Fruit fly (Drosophila melanogaster) whole organism, embryonic: ENCODE measurements around the gene Tengl1.

Experiments used
- ATbp ChIP-seq: fragments of 200-800 bp; sonication (Bioruptor generic); optimal IDR thresholded peaks from 2 replicates; lab custom pipeline; 2017; ENCODE audit warnings: missing biosample characterization, mild to moderate bottlenecking, missing genetic modification characterization, missing genetic modification reagents
- Abd-B ChIP-seq: fragments of 200-800 bp; sonication (Bioruptor generic); optimal IDR thresholded peaks from 2 replicates; lab custom pipeline; 2018; ENCODE audit warnings: missing biosample characterization, mild to moderate bottlenecking, missing genetic modification characterization, moderate library complexity
- BEAF-32 ChIP-seq: fragments of 200-800 bp; sonication (Bioruptor generic); optimal IDR thresholded peaks from 3 replicates; lab custom pipeline; 2017; ENCODE audit warnings: missing biosample characterization, missing genetic modification characterization, mild to moderate bottlenecking, moderate library complexity, missing genetic modification reagents
- BtbVII ChIP-seq: fragments of 200-800 bp; sonication (Bioruptor generic); optimal IDR thresholded peaks from 3 replicates; lab custom pipeline; 2017; ENCODE audit warnings: missing biosample characterization, mild to moderate bottlenecking, missing genetic modification characterization
- CG10147 ChIP-seq: fragments of 200-800 bp; sonication (Bioruptor generic); optimal IDR thresholded peaks from 2 replicates; lab custom pipeline; 2019; ENCODE audit warnings: missing biosample characterization, mild to moderate bottlenecking, missing genetic modification characterization, moderate library complexity
- CG11504 ChIP-seq: fragments of 200-800 bp; sonication (Bioruptor generic); optimal IDR thresholded peaks from 3 replicates; lab custom pipeline; 2019; ENCODE audit warnings: missing biosample characterization, mild to moderate bottlenecking, missing genetic modification characterization, moderate library complexity
- CG12299 ChIP-seq: fragments of 200-800 bp; sonication (Bioruptor generic); optimal IDR thresholded peaks from 2 replicates; lab custom pipeline; 2018; ENCODE audit warnings: missing biosample characterization, mild to moderate bottlenecking, missing genetic modification characterization
- CG14014 ChIP-seq: fragments of 200-800 bp; sonication (Bioruptor generic); IDR thresholded peaks from 2 replicates; pipeline ENCODE4 v1.3.6; 2022; ENCODE audit warnings: missing biosample characterization, missing genetic modification characterization
- CG14667 ChIP-seq: fragments of 200-800 bp; sonication (Bioruptor generic); IDR thresholded peaks from 2 replicates; pipeline ENCODE4 v1.3.6; 2022; ENCODE audit warnings: missing biosample characterization, missing genetic modification characterization
- CG1529 ChIP-seq: fragments of 200-800 bp; sonication (Bioruptor generic); optimal IDR thresholded peaks from 3 replicates; lab custom pipeline; 2018; ENCODE audit warnings: missing biosample characterization, missing genetic modification characterization
- CG17328 ChIP-seq: fragments of 200-800 bp; sonication (Bioruptor generic); IDR thresholded peaks from 2 replicates; pipeline ENCODE4 v1.3.6; 2022; ENCODE audit warnings: missing biosample characterization, missing genetic modification characterization
- CG17912 ChIP-seq: fragments of 200-800 bp; sonication (Bioruptor generic); optimal IDR thresholded peaks from 2 replicates; lab custom pipeline; 2018; ENCODE audit warnings: missing biosample characterization, mild to moderate bottlenecking, missing genetic modification characterization
- CG2199 ChIP-seq: fragments of 200-800 bp; sonication (Bioruptor generic); IDR thresholded peaks from 3 replicates; pipeline ENCODE4 v1.3.6; 2022; ENCODE audit warnings: missing biosample characterization, missing genetic modification characterization
- CG4617 ChIP-seq: fragments of 200-800 bp; sonication (Bioruptor generic); optimal IDR thresholded peaks from 3 replicates; lab custom pipeline; 2016; ENCODE audit warnings: missing biosample characterization, missing genetic modification characterization, borderline replicate concordance
- CG6854 ChIP-seq: fragments of 200-800 bp; sonication (Bioruptor generic); optimal IDR thresholded peaks from 3 replicates; lab custom pipeline; 2017; ENCODE audit warnings: missing biosample characterization, mild to moderate bottlenecking, missing genetic modification characterization
- CG7556 ChIP-seq: fragments of 200-800 bp; sonication (Bioruptor generic); optimal IDR thresholded peaks from 2 replicates; lab custom pipeline; 2017; ENCODE audit warnings: missing biosample characterization, mild to moderate bottlenecking, missing genetic modification characterization
- CG7745 ChIP-seq: fragments of 200-800 bp; sonication (Bioruptor generic); optimal IDR thresholded peaks from 2 replicates; lab custom pipeline; 2018; ENCODE audit warnings: missing biosample characterization, mild to moderate bottlenecking, missing genetic modification characterization, moderate library complexity
- CG7963 ChIP-seq: fragments of 200-800 bp; sonication (Bioruptor generic); IDR thresholded peaks from 3 replicates; pipeline ENCODE4 v1.3.6; 2022; ENCODE audit warnings: missing biosample characterization, missing genetic modification characterization; ENCODE audit not compliant: partially characterized antibody
- CG8281 ChIP-seq: fragments of 200-800 bp; sonication (Bioruptor generic); optimal IDR thresholded peaks from 2 replicates; lab custom pipeline; 2018; ENCODE audit warnings: missing biosample characterization, mild to moderate bottlenecking, missing genetic modification characterization, moderate library complexity
- CG8388 ChIP-seq: fragments of 200-800 bp; sonication (Bioruptor generic); optimal IDR thresholded peaks from 2 replicates; lab custom pipeline; 2019; ENCODE audit warnings: missing biosample characterization, mild to moderate bottlenecking, missing genetic modification characterization, moderate library complexity
- Dip2 ChIP-seq: fragments of 200-800 bp; sonication (Bioruptor generic); IDR thresholded peaks from 2 replicates; pipeline ENCODE4 v1.3.6; 2022; ENCODE audit warnings: missing biosample characterization, missing genetic modification characterization
- E2f2 ChIP-seq: fragments of 200-800 bp; sonication (Bioruptor generic); IDR thresholded peaks from 2 replicates; pipeline ENCODE4 v1.3.6; 2022; ENCODE audit warnings: missing biosample characterization, missing genetic modification characterization
- HLHmδ ChIP-seq: fragments of 200-800 bp; sonication (Bioruptor generic); optimal IDR thresholded peaks from 2 replicates; lab custom pipeline; 2018; ENCODE audit warnings: missing biosample characterization, mild to moderate bottlenecking, missing genetic modification characterization, moderate library complexity
- HmgD ChIP-seq: fragments of 200-800 bp; sonication (Bioruptor generic); optimal IDR thresholded peaks from 3 replicates; lab custom pipeline; 2016; ENCODE audit warnings: missing biosample characterization, missing genetic modification characterization
- Mad ChIP-seq: fragments of 200-800 bp; sonication (Bioruptor generic); optimal IDR thresholded peaks from 2 replicates; lab custom pipeline; 2016; ENCODE audit warnings: missing biosample characterization, missing genetic modification characterization
- NC2α ChIP-seq: fragments of 200-800 bp; sonication (Bioruptor generic); optimal IDR thresholded peaks from 2 replicates; lab custom pipeline; 2016; ENCODE audit warnings: missing biosample characterization, missing genetic modification characterization
- Optix ChIP-seq: fragments of 200-800 bp; sonication (Bioruptor generic); IDR thresholded peaks from 3 replicates; pipeline ENCODE4 v1.3.6; 2022; ENCODE audit warnings: missing biosample characterization, missing genetic modification characterization
- Six4 ChIP-seq: fragments of 200-800 bp; sonication (Bioruptor generic); optimal IDR thresholded peaks from 2 replicates; lab custom pipeline; 2016; ENCODE audit warnings: missing biosample characterization, missing genetic modification characterization
- YL-1 ChIP-seq: fragments of 200-800 bp; sonication (Bioruptor generic); optimal IDR thresholded peaks from 3 replicates; lab custom pipeline; 2017; ENCODE audit warnings: missing biosample characterization, mild to moderate bottlenecking, missing genetic modification characterization
- ab ChIP-seq: fragments of 200-800 bp; sonication (Bioruptor generic); optimal IDR thresholded peaks from 2 replicates; lab custom pipeline; 2016; ENCODE audit warnings: missing biosample characterization, missing genetic modification characterization
- bsh ChIP-seq, 2 experiments: fragments of 200-800 bp; sonication (Bioruptor generic); optimal IDR thresholded peaks; 2 replicates each; lab custom pipeline; 2017 to 2018; ENCODE audit warnings: mild to moderate bottlenecking in 2 of 2, missing biosample characterization in 2 of 2, missing genetic modification characterization in 2 of 2, moderate library complexity in 1 of 2
- chm ChIP-seq: fragments of 200-800 bp; sonication (Bioruptor generic); IDR thresholded peaks from 2 replicates; pipeline ENCODE4 v1.3.6; 2022; ENCODE audit warnings: missing biosample characterization, missing genetic modification characterization
- dan ChIP-seq: fragments of 200-800 bp; sonication (Bioruptor generic); IDR thresholded peaks from 2 replicates; pipeline ENCODE4 v1.3.6; 2022; ENCODE audit warnings: missing biosample characterization, missing genetic modification characterization
- dimm ChIP-seq: fragments of 200-800 bp; sonication (Bioruptor generic); IDR thresholded peaks from 2 replicates; pipeline ENCODE4 v1.3.6; 2022; ENCODE audit warnings: missing biosample characterization, missing genetic modification characterization
- disco-r ChIP-seq: fragments of 200-800 bp; sonication (Bioruptor generic); optimal IDR thresholded peaks from 2 replicates; lab custom pipeline; 2016; ENCODE audit warnings: missing biosample characterization, missing genetic modification characterization
- ewg ChIP-seq: fragments of 200-800 bp; sonication (Bioruptor generic); optimal IDR thresholded peaks from 3 replicates; lab custom pipeline; 2017; ENCODE audit warnings: mild to moderate bottlenecking, missing biosample characterization, missing genetic modification reagents, missing genetic modification characterization
- fd96Cb ChIP-seq: fragments of 200-800 bp; sonication (Bioruptor generic); optimal IDR thresholded peaks from 2 replicates; lab custom pipeline; 2018; ENCODE audit warnings: missing biosample characterization, mild to moderate bottlenecking, missing genetic modification characterization, moderate library complexity
- ftz-f1 ChIP-seq: fragments of 200-800 bp; sonication (Bioruptor generic); optimal IDR thresholded peaks from 2 replicates; lab custom pipeline; 2016; ENCODE audit warnings: missing biosample characterization, missing genetic modification characterization
- gcm2 ChIP-seq: fragments of 200-800 bp; sonication (Bioruptor generic); optimal IDR thresholded peaks from 2 replicates; lab custom pipeline; 2016; ENCODE audit warnings: missing biosample characterization, missing genetic modification characterization
- hkb ChIP-seq, 2 experiments: fragments of 200-800 bp in 1 of 2; fragments of >200 bp in 1 of 2; sonication (Bioruptor generic) in 1 of 2; IDR thresholded peaks in 1 of 2; optimal IDR thresholded peaks in 1 of 2; 2 replicates each; pipeline versions ENCODE4 v1.3.6 to Lab custom; 2017 to 2022; ENCODE audit warnings: missing biosample characterization in 1 of 2, missing genetic modification characterization in 1 of 2
- hth ChIP-seq: fragments of >200 bp; optimal IDR thresholded peaks from 2 replicates; lab custom pipeline; 2017; ENCODE audit warnings: inconsistent platforms
- luna ChIP-seq: fragments of 200-800 bp; sonication (Bioruptor generic); optimal IDR thresholded peaks from 2 replicates; lab custom pipeline; 2016; ENCODE audit warnings: missing biosample characterization, missing genetic modification characterization
- mld ChIP-seq: fragments of 200-800 bp; sonication (Bioruptor generic); IDR thresholded peaks from 3 replicates; pipeline ENCODE4 v1.3.6; 2022; ENCODE audit warnings: missing biosample characterization, missing genetic modification characterization; ENCODE audit not compliant: partially characterized antibody
- p53 ChIP-seq: fragments of 200-800 bp; sonication (Bioruptor generic); optimal IDR thresholded peaks from 2 replicates; lab custom pipeline; 2016; ENCODE audit warnings: missing biosample characterization, missing genetic modification characterization
- pum ChIP-seq: fragments of 200-800 bp; sonication (Bioruptor generic); optimal IDR thresholded peaks from 2 replicates; lab custom pipeline; 2016; ENCODE audit warnings: missing biosample characterization, missing genetic modification characterization
- pzg ChIP-seq: fragments of 200-800 bp; sonication (Bioruptor generic); optimal IDR thresholded peaks from 3 replicates; lab custom pipeline; 2018; ENCODE audit warnings: missing biosample characterization, mild to moderate bottlenecking, missing genetic modification characterization, moderate library complexity
- scrt ChIP-seq: fragments of 200-800 bp; sonication (Bioruptor generic); optimal IDR thresholded peaks from 2 replicates; lab custom pipeline; 2018; ENCODE audit warnings: missing biosample characterization, mild to moderate bottlenecking, missing genetic modification characterization, moderate library complexity
- sens-2 ChIP-seq: fragments of 200-800 bp; sonication (Bioruptor generic); IDR thresholded peaks from 2 replicates; pipeline ENCODE4 v1.3.6; 2022; ENCODE audit warnings: missing biosample characterization, missing genetic modification characterization
- trh ChIP-seq: fragments of 200-800 bp; sonication (Bioruptor generic); optimal IDR thresholded peaks from 2 replicates; lab custom pipeline; 2016; ENCODE audit warnings: missing biosample characterization, missing genetic modification characterization
- unpg ChIP-seq: fragments of 200-800 bp; sonication (Bioruptor generic); optimal IDR thresholded peaks from 3 replicates; lab custom pipeline; 2018; ENCODE audit warnings: missing biosample characterization, mild to moderate bottlenecking, missing genetic modification characterization, moderate library complexity
- vvl ChIP-seq: fragments of 200-800 bp; sonication (Bioruptor generic); IDR thresholded peaks from 2 replicates; pipeline ENCODE4 v1.3.6; 2022; ENCODE audit warnings: missing biosample characterization, missing genetic modification characterization

Gene Tengl1

DNA sequence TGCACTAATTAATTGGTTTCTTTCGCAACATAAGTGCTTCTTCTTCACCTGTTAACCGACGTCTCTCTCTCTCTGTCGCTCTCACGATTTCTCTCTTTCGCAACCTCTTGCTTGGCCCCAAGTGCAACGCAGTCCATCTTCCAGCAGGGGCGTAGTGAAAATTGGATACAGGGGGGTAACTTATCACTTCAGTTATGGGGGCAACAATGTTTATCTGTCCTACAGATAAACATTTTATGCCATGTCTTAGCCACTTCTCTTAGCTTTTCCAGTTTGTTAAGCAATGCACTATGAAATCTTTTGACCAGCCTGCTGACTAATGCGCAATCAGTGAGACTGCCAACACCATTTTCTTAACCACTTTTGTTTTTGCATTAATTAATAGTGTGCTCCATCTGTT is 13.1 kb downstream of the Tengl1 start (continued):
- TF ChIP-seq hth (lab: Kevin White, UChicago) = no peak
- TF ChIP-seq fd96Cb (tag; lab: Kevin White, UChicago) = peak; percentile 43
- TF ChIP-seq BtbVII (GFP tag; lab: Kevin White, UChicago) = peak; percentile 35
- no peak for TF ChIP-seq CG14667 (GFP tag; lab: Robert Waterston, UW)
- no peak for TF ChIP-seq ftz-f1 (GFP tag; lab: Kevin White, UChicago)
- no peak for TF ChIP-seq mld (GFP tag; lab: Robert Waterston, UW)
- no peak for TF ChIP-seq CG8281 (tag; lab: Kevin White, UChicago)
- peak; percentile 53; the same call in 1 of the 2 replicates for TF ChIP-seq CG14014 (GFP tag; lab: Robert Waterston, UW)
- no peak for TF ChIP-seq CG7963 (GFP tag; lab: Robert Waterston, UW)
- TF ChIP-seq unpg = peak; percentile 57
- no peak for TF ChIP-seq scrt
- TF ChIP-seq CG17912 (GFP tag; lab: Kevin White, UChicago) = peak; percentile 52
- no peak for TF ChIP-seq CG4617 (GFP tag; lab: Kevin White, UChicago)
- TF ChIP-seq dan (GFP tag; lab: Robert Waterston, UW) = no peak
- TF ChIP-seq Optix (GFP tag; lab: Robert Waterston, UW) = no peak
- TF ChIP-seq pzg (GFP tag; lab: Kevin White, UChicago) = no peak
- TF ChIP-seq gcm2 (GFP tag; lab: Kevin White, UChicago) = peak; percentile 63
- no peak for TF ChIP-seq NC2α (GFP tag; lab: Kevin White, UChicago)
- no peak for TF ChIP-seq CG7556 (GFP tag; lab: Kevin White, UChicago)
- TF ChIP-seq CG17328 = peak; percentile 74
- TF ChIP-seq CG6854 (GFP tag; lab: Kevin White, UChicago) = no peak
- TF ChIP-seq chm (GFP tag; lab: Robert Waterston, UW) = peak; percentile 56; the same call in 1 of the 2 replicates
- peak; percentile 43 for TF ChIP-seq Mad
- peak; percentile 86 for TF ChIP-seq vvl (GFP tag; lab: Robert Waterston, UW)
- TF ChIP-seq luna (GFP tag; lab: Kevin White, UChicago) = no peak
- peak; percentile 48; the same call in 1 of the 2 replicates for TF ChIP-seq sens-2
- TF ChIP-seq p53 = no peak
- no peak for TF ChIP-seq E2f2
- TF ChIP-seq ewg (GFP tag; lab: Kevin White, UChicago) = no peak
- TF ChIP-seq ab (GFP tag; lab: Kevin White, UChicago) = no peak
- TF ChIP-seq hkb (optimal IDR thresholded peaks at IDR 0.05; lab: Kevin White, UChicago) = no peak
- TF ChIP-seq hkb (GFP tag; IDR thresholded peaks at IDR 0.05; lab: Robert Waterston, UW) = peak; percentile 73
- TF ChIP-seq trh = no peak
- no peak for TF ChIP-seq Abd-B
- TF ChIP-seq pum = no peak
- peak; percentile 23 to 57 for TF ChIP-seq bsh (GFP tag; optimal IDR thresholded peaks at IDR 0.05; lab: Kevin White, UChicago)
- TF ChIP-seq BEAF-32 = no peak
- TF ChIP-seq CG12299 (tag; lab: Kevin White, UChicago) = no peak
- no peak for TF ChIP-seq YL-1
- TF ChIP-seq CG1529 (GFP tag; lab: Kevin White, UChicago) = no peak
- no peak for TF ChIP-seq disco-r (GFP tag; lab: Kevin White, UChicago)
- peak; percentile 35 for TF ChIP-seq CG8388 (GFP tag; lab: Kevin White, UChicago)
- no peak for TF ChIP-seq CG7745 (tag; lab: Kevin White, UChicago)
- no peak for TF ChIP-seq CG11504 (tag; lab: Kevin White, UChicago)
- TF ChIP-seq ATbp = peak; percentile 68
- peak; percentile 27 for TF ChIP-seq Six4 (GFP tag; lab: Kevin White, UChicago)
- TF ChIP-seq CG10147 (GFP tag; lab: Kevin White, UChicago) = no peak
- no peak for TF ChIP-seq CG2199 (GFP tag; lab: Robert Waterston, UW)
- TF ChIP-seq HLHmδ (GFP tag; lab: Kevin White, UChicago) = no peak
- no peak for TF ChIP-seq dimm (GFP tag; lab: Robert Waterston, UW)
- TF ChIP-seq HmgD (GFP tag; lab: Kevin White, UChicago) = no peak
- TF ChIP-seq Dip2 (GFP tag; lab: Robert Waterston, UW) = no peak
